Fruit fly (Drosophila melanogaster) whole organism: ENCODE data around the gene CG11619.

Experiments used
- CG8478 ChIP-seq: fragments of >200 bp; optimal IDR thresholded peaks from 2 replicates; lab custom pipeline; 2018; ENCODE audit warnings: inconsistent platforms
- Dll ChIP-seq: fragments of >200 bp; optimal IDR thresholded peaks from 2 replicates; lab custom pipeline; 2017
- EcR ChIP-seq, 2 experiments: fragments of >200 bp; optimal IDR thresholded peaks; 2 replicates each; lab custom pipeline; 2017; ENCODE audit warnings: missing biosample characterization in 2 of 2, missing genetic modification characterization in 2 of 2, missing genetic modification reagents in 2 of 2
- pan ChIP-seq: fragments of >200 bp; optimal IDR thresholded peaks from 2 replicates; lab custom pipeline; 2017
- psq ChIP-seq: fragments of >200 bp; optimal IDR thresholded peaks from 2 replicates; lab custom pipeline; 2017
- usp ChIP-seq: fragments of >200 bp; optimal IDR thresholded peaks from 2 replicates; lab custom pipeline; 2017; ENCODE audit warnings: missing biosample characterization, missing genetic modification characterization, mixed read lengths

The CG11619 gene

DNA sequence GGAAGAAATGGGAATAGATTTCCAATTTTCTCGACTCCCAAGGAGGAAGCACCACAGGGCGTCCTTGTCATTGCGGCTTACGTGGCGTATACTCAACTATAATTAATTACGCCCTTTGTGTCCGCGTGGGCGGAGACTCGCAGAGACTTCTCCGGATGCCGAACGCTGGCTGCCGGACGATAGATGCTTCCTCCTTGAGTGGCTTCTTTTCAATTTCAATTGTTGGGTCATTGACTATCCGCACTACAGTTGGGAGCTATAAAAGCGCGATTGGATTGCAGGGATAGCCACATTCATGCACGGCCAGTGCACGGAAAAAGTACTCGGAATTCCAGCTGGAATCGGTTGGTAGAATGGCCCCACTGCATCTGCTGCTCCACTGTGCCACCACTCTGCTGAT lies 3.5 kb downstream of the CG11619 start, which contains the start of gene CG14075:
CG14075 (plus strand) TSS at position 301 of the 400 bp plus-strand sequence.
- no peak for TF ChIP-seq CG8478 (lab: Kevin White, UChicago)
- no peak for TF ChIP-seq usp (GFP tag; lab: Kevin White, UChicago)
- no peak for TF ChIP-seq EcR (GFP tag; optimal IDR thresholded peaks at IDR 0.05; lab: Kevin White, UChicago)
- TF ChIP-seq Dll (lab: Kevin White, UChicago) = no peak
- TF ChIP-seq pan = no peak
- no peak for TF ChIP-seq psq (lab: Kevin White, UChicago)

DNA sequence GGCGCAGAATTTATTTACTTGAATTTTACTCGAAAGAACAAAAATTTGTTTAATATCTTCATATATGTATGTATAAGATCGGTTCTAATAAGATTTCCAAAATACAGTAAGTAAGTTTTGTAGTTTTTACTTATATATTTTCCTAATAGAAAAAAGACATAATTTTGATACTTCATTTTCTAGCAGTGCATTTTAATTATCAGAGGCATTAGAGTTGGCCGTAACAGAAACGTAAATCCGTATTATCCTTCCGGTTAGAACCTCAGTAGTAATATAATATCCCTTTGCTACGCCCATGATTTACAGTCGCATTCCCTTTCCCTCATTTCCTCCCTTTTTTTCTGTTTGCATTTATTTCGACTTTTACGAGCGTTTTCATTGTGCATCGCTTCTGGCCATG lies 11.4 kb downstream of the CG11619 start:
- TF ChIP-seq EcR (GFP tag; optimal IDR thresholded peaks at IDR 0.05; lab: Kevin White, UChicago) = no peak
- TF ChIP-seq CG8478 (lab: Kevin White, UChicago) = no peak
- TF ChIP-seq Dll (lab: Kevin White, UChicago) = no peak
- no peak for TF ChIP-seq usp (GFP tag; lab: Kevin White, UChicago)
- TF ChIP-seq pan = no peak
- no peak for TF ChIP-seq psq (lab: Kevin White, UChicago)

DNA sequence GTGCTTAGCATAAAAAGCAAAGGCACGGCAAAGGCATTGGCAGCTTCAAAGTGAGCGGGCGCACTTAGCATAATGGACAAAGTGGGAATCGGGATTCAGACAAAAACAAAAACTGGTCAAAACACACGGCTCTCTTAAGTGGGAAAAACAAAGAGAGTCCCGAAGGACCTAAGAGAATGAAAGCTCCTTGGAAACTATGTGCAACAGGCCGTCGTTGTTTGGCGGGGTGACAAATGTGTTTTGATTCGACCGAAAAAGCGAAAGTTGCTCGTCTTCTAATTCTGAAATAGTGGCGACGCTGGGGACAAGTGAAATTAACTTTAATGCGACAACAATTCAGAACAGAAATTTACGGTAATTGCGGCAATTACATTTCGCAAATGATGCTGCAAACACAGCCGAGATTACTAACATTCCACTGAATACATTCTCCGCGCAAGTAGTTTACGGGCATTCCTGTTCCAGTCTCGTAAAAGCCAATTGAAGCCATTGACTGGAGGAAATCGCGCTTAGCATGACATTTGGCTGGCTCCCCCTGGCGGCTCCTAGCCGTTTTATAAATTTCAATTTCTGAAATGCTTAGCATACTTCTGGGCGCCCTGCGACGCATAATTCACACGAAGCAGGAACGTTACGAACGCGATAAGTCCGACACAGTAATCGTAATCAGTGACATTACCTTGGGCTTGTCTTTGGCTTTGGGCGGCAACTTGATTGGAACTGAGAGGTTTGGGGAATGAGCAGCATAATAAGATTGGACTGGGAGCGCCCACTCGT lies 19.7 kb downstream of the CG11619 start:
- TF ChIP-seq psq (lab: Kevin White, UChicago) (no peak), EcR (GFP tag; optimal IDR thresholded peaks at IDR 0.05; lab: Kevin White, UChicago) (no peak), usp (GFP tag; lab: Kevin White, UChicago) (no peak), CG8478 (lab: Kevin White, UChicago) (no peak), Dll (lab: Kevin White, UChicago) (no peak), pan (no peak)

DNA sequence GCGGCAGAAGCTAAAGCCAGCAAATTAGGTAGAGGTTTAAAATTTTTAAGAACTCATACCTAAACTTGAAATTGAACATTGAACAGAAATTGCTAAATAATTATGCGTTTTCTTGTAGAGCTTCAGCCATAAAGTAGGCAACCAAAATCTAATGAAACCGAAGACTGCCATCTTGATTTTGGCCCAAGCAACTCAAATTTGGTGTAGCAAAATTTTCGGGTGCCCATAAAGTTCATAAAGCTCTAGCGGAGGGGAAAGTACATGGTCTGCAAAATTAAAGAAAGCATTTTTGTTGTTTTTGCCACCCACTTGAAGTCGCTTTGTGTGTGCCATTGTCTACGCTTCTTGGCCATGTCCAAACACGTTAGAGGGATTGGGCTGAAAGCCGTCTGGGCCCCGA lies 31.1 kb downstream of the CG11619 start:
- no peak for TF ChIP-seq Dll (lab: Kevin White, UChicago)
- no peak for TF ChIP-seq CG8478 (lab: Kevin White, UChicago)
- no peak for TF ChIP-seq EcR (GFP tag; optimal IDR thresholded peaks at IDR 0.05; lab: Kevin White, UChicago)
- TF ChIP-seq usp (GFP tag; lab: Kevin White, UChicago) = no peak
- no peak for TF ChIP-seq pan
- TF ChIP-seq psq (lab: Kevin White, UChicago) = no peak

DNA sequence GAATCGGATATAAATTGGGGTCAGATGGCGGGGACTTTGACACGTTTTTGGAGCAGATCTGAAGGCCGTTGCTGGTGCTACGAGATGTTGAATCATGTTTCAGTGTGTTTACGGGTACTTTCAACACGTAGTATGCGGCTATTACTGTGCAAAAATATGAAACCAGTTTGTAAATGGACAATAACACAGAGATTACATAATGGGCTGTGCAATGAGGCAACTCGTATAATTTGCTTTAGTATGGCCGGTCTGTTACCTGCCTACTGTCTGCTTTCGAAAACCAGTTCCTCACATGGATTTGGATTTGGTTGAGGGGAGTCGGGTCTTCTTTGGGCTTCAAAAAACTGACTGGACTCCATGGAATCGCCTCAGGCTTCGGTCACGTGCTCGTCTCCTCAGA lies 35.7 kb downstream of the CG11619 start:
- TF ChIP-seq CG8478 (lab: Kevin White, UChicago) (no peak), Dll (lab: Kevin White, UChicago) (no peak), EcR (GFP tag; optimal IDR thresholded peaks at IDR 0.05; lab: Kevin White, UChicago) (no peak), usp (GFP tag; lab: Kevin White, UChicago) (no peak), pan (no peak), psq (lab: Kevin White, UChicago) (no peak)

DNA sequence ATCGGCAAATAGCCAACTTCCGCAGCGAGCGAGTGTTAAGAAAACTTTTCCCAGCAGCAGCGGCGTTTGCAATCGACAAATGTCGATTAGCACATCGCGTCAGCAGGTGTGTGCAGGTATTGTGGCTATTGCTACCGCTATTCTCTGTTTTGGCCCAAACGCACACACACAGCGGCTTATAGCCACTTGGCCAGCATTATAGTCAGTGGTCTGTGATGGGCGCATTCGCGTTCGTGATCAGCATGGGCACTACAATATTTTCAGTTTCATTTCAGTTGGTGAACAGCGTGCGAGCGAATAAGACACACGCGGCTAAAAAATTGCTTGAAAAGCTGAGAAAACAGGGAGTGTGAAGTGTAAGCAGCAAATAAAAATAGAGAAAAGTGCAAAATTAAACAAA lies 37.8 kb downstream of the CG11619 start, which contains the start of gene CG6836:
CG6836 (plus strand) TSS at position 271 of the 400 bp plus-strand sequence.
- no peak for TF ChIP-seq Dll (lab: Kevin White, UChicago)
- no peak for TF ChIP-seq usp (GFP tag; lab: Kevin White, UChicago)
- TF ChIP-seq psq (lab: Kevin White, UChicago) = no peak
- no peak for TF ChIP-seq EcR (GFP tag; optimal IDR thresholded peaks at IDR 0.05; lab: Kevin White, UChicago)
- TF ChIP-seq pan = no peak
- no peak for TF ChIP-seq CG8478 (lab: Kevin White, UChicago)

DNA sequence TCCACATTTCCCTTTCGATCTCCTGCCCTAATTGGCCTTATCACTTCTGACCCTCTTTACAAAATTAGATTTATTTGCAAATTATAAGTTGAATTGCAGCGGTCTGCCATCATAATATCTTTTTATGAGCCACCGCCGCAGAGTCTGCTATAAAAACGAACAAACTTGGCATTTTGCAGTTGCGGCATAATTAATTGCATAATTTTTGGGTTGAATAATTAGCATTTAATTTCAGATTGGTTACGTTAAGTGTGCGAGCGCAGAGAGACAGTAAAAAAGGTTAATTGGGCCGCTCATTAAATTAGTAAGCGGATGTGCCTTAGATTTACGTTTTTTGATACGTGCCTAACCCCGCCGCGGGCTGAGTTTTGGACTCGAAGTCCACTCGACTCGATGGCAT lies 39.0 kb downstream of the CG11619 start:
- TF ChIP-seq usp (GFP tag; lab: Kevin White, UChicago) = no peak
- TF ChIP-seq CG8478 (lab: Kevin White, UChicago) = no peak
- no peak for TF ChIP-seq pan
- TF ChIP-seq Dll (lab: Kevin White, UChicago) = no peak
- TF ChIP-seq EcR (GFP tag; optimal IDR thresholded peaks at IDR 0.05; lab: Kevin White, UChicago) = no peak
- no peak for TF ChIP-seq psq (lab: Kevin White, UChicago)

DNA sequence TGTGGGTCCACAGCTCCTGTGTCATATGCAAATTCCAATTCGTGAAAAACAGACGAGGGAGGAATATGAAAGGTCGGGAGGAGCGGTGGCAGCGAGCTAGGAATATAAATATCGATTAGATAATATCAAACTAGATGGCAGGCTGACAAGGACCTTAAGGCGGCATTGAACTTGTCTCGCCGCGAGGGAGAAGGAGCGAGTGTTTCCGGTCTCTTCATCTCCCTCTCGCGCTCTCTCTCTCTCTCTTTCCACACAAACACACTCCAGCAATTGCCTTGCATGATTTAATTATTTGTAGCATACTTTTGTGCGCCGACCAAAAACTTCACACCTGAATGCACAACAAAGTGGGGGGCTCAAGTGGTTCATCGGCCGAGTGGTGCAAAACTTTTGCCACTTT lies 41.2 kb downstream of the CG11619 start:
- TF ChIP-seq usp (GFP tag; lab: Kevin White, UChicago) = no peak
- TF ChIP-seq Dll (lab: Kevin White, UChicago) = no peak
- TF ChIP-seq pan = no peak
- no peak for TF ChIP-seq EcR (GFP tag; optimal IDR thresholded peaks at IDR 0.05; lab: Kevin White, UChicago)
- TF ChIP-seq CG8478 (lab: Kevin White, UChicago) = no peak
- TF ChIP-seq psq (lab: Kevin White, UChicago) = no peak

DNA sequence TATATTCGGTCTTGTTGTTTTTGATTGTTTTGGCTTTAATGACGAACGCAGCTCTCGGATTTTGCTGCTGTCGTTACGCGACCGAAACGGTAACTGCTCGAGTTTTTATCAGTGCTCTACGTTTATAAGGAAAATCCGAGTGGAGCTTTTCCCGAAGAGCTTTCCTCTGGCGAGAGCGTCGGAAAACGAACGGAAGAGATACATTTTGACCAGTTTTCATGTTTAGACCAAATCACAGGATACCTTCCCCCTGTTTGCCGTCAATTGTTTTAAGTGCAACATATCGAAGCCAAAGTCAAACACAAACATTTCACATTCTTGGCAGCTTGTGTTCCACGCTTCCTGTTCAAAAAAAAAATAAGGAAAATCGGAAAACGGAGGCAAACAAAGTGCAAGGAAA lies 42.2 kb downstream of the CG11619 start, which contains the start of gene CG32204:
CG32204 (minus strand) TSS at position 101 of the 400 bp plus-strand sequence.
- TF ChIP-seq psq (lab: Kevin White, UChicago) (no peak), CG8478 (lab: Kevin White, UChicago) (no peak), Dll (lab: Kevin White, UChicago) (no peak), EcR (GFP tag; optimal IDR thresholded peaks at IDR 0.05; lab: Kevin White, UChicago) (no peak), pan (no peak), usp (GFP tag; lab: Kevin White, UChicago) (no peak)
